Worm (Caenorhabditis elegans): ENCODE data around the gene T21D9.2.

- TF ChIP-seq ceh-39 (tag; optimal IDR thresholded peaks at IDR 0.05) (no peak), ces-1 (GFP tag; optimal IDR thresholded peaks at IDR 0.05) (no peak), elt-1 (tag; optimal IDR thresholded peaks at IDR 0.05; ENCODE audit: borderline replicate concordance, insufficient read depth) (no peak), nhr-12 (tag; optimal IDR thresholded peaks at IDR 0.05) (no peak), hlh-1 (tag; optimal IDR thresholded peaks at IDR 0.05) (peak; percentile 20)
Observed at ce11 chrX:2089434-2089833, 7.3 kb downstream of the T21D9.2 start, which contains the start of gene lsy-2.

All from whole organism, mixed stage, embryonic.